ENCODE assay signal across 5 fruit fly cellular contexts in the genomic region with DNA sequence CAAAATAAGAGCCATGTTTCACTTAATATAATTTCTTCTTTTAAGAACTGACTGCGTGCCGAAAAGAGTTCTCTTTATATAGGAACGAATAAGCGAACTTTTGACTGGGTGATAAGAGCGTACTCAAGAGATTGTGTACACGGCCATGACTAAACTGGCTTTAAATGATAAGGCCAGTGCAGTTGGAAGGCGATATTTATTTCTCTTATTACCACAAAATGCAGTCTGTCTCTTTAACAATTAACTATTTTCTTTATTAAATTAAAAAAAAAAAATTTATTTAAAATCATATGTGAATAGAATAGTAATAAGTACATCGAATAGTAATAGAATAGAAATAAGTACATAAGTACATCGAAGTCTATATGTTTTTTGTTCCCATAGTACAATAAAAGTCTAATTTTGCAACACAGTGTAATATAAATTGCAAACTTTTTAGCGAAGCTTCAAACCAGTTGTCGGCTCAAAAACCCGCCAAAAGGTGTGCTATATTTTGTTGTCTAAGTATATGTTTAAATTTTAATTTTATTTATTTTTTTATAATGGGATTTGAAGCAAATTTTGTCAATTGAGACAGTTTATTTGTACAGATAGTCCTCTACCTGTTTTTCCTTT.
TF ChIP-seq lines count a peak whose summit lies in the region.

A gene (minus strand): TSS at position 51 of the 615 bp plus-strand sequence.

- TF ChIP-seq CTCF in whole organism, embryonic (GFP tag; optimal IDR thresholded peaks at IDR 0.05; lab: Kevin White, UChicago): peak; percentile 31

TF ChIP-seq in whole organism, adult, 20 proteins besides CTCF, POLR2A, EP300 and RAD21:
- TF ChIP-seq CG14711 (tag; optimal IDR thresholded peaks at IDR 0.05; lab: Kevin White, UChicago) (peak; percentile 14), Hr96 (GFP tag; optimal IDR thresholded peaks at IDR 0.05; lab: Kevin White, UChicago) (no peak), toe (GFP tag; optimal IDR thresholded peaks at IDR 0.05; lab: Kevin White, UChicago) (no peak), bab1 (GFP tag; optimal IDR thresholded peaks at IDR 0.05; lab: Kevin White, UChicago) (peak; percentile 1), Crg-1 (GFP tag; optimal IDR thresholded peaks at IDR 0.05; lab: Kevin White, UChicago) (no peak), ovo (GFP tag; optimal IDR thresholded peaks at IDR 0.05; lab: Kevin White, UChicago) (no peak), CG33017 (tag; optimal IDR thresholded peaks at IDR 0.05; lab: Kevin White, UChicago) (peak; percentile 15), pad (GFP tag; optimal IDR thresholded peaks at IDR 0.05; lab: Kevin White, UChicago) (no peak)
TF ChIP-seq in whole organism, adult: peak in this region for 3.

TF ChIP-seq in whole organism, embryonic, 481 proteins besides CTCF, POLR2A, EP300 and RAD21 (continues in another document):
- TF ChIP-seq CG12219 (GFP tag; optimal IDR thresholded peaks at IDR 0.05; lab: Kevin White, UChicago): no peak
- TF ChIP-seq TFAM (GFP tag; optimal IDR thresholded peaks at IDR 0.05; lab: Kevin White, UChicago): no peak
- TF ChIP-seq CG9727 (GFP tag; optimal IDR thresholded peaks at IDR 0.05; lab: Kevin White, UChicago): no peak
- TF ChIP-seq Spps (tag; optimal IDR thresholded peaks at IDR 0.05; lab: Kevin White, UChicago): no peak
- no peak for TF ChIP-seq Taf1 (GFP tag; IDR thresholded peaks at IDR 0.05; lab: Robert Waterston, UW)
- TF ChIP-seq CG4707 (GFP tag; optimal IDR thresholded peaks at IDR 0.05; lab: Kevin White, UChicago): no peak
- TF ChIP-seq CG13424 (tag; optimal IDR thresholded peaks at IDR 0.05; lab: Kevin White, UChicago): no peak
- TF ChIP-seq mirr (GFP tag; optimal IDR thresholded peaks at IDR 0.05; lab: Kevin White, UChicago): no peak
- no peak for TF ChIP-seq tll (GFP tag; optimal IDR thresholded peaks at IDR 0.05; lab: Kevin White, UChicago)
- TF ChIP-seq lilli (GFP tag; optimal IDR thresholded peaks at IDR 0.05; lab: Kevin White, UChicago): no peak
- TF ChIP-seq CG18011 (GFP tag; optimal IDR thresholded peaks at IDR 0.05; lab: Kevin White, UChicago): no peak
- TF ChIP-seq tio (GFP tag; optimal IDR thresholded peaks at IDR 0.05; lab: Kevin White, UChicago): no peak
- TF ChIP-seq hkb (optimal IDR thresholded peaks at IDR 0.05; lab: Kevin White, UChicago): no peak
- no peak for TF ChIP-seq hkb (GFP tag; IDR thresholded peaks at IDR 0.05; lab: Robert Waterston, UW)
- TF ChIP-seq YL-1 (GFP tag; optimal IDR thresholded peaks at IDR 0.05; lab: Kevin White, UChicago): no peak
- no peak for TF ChIP-seq sim (GFP tag; IDR thresholded peaks at IDR 0.05; lab: Robert Waterston, UW)
- no peak for TF ChIP-seq CG13287 (GFP tag; IDR thresholded peaks at IDR 0.05; lab: Robert Waterston, UW; ENCODE audit: partially characterized antibody)
- no peak for TF ChIP-seq tx (GFP tag; optimal IDR thresholded peaks at IDR 0.05; lab: Kevin White, UChicago)
- peak; percentile 42 for TF ChIP-seq CG17359 (tag; optimal IDR thresholded peaks at IDR 0.05; lab: Kevin White, UChicago)
- TF ChIP-seq knrl (GFP tag; IDR thresholded peaks at IDR 0.05; lab: Robert Waterston, UW; ENCODE audit: partially characterized antibody): no peak

TF ChIP-seq in whole organism, prepupa, 60 proteins besides CTCF, POLR2A, EP300 and RAD21:
- TF ChIP-seq Hr39 (GFP tag; optimal IDR thresholded peaks at IDR 0.05; lab: Kevin White, UChicago) (no peak), fd85E (GFP tag; optimal IDR thresholded peaks at IDR 0.05; lab: Kevin White, UChicago) (no peak), CG15336 (GFP tag; IDR thresholded peaks at IDR 0.05; lab: Robert Waterston, UW) (0 out of 2 replicates have a peak, but pooled peaks have one; percentile 20), Eip78C (GFP tag; lab: Kevin White, UChicago) (peak; percentile 36), CG11902 (GFP tag; optimal IDR thresholded peaks at IDR 0.05; lab: Kevin White, UChicago) (no peak)

TF ChIP-seq in whole organism, pupa, 21 proteins besides CTCF, POLR2A, EP300 and RAD21:
- TF ChIP-seq fd96Ca (GFP tag; IDR thresholded peaks at IDR 0.05; lab: Robert Waterston, UW) (no peak), D1 (tag; optimal IDR thresholded peaks at IDR 0.05; lab: Kevin White, UChicago) (peak; percentile 55), CG32121 (GFP tag; IDR thresholded peaks at IDR 0.05; lab: Robert Waterston, UW) (0 out of 2 replicates have a peak, but pooled peaks have one; percentile 17)

TF ChIP-seq in whole organism, wandering third instar larva, 38 proteins besides CTCF, POLR2A, EP300 and RAD21:
- TF ChIP-seq CrebA (GFP tag; optimal IDR thresholded peaks at IDR 0.05; lab: Kevin White, UChicago; ENCODE audit: borderline replicate concordance) (no peak), Hr83 (GFP tag; optimal IDR thresholded peaks at IDR 0.05; lab: Kevin White, UChicago; ENCODE audit: poor library complexity, severe bottlenecking) (no peak), dl (GFP tag; optimal IDR thresholded peaks at IDR 0.05; lab: Kevin White, UChicago; ENCODE audit: insufficient read depth in 1 of 2, partially characterized antibody in 2 of 2) (peak in 1 of 2 experiments; percentile 31), foxo (GFP tag; optimal IDR thresholded peaks at IDR 0.05; lab: Kevin White, UChicago) (no peak), HLH106 (tag; optimal IDR thresholded peaks at IDR 0.05; lab: Kevin White, UChicago) (peak; percentile 1), brk (GFP tag; optimal IDR thresholded peaks at IDR 0.05; lab: Kevin White, UChicago) (no peak), woc (GFP tag; optimal IDR thresholded peaks at IDR 0.05; lab: Kevin White, UChicago) (no peak), tai (GFP tag; optimal IDR thresholded peaks at IDR 0.05; lab: Kevin White, UChicago) (no peak), OdsH (GFP tag; optimal IDR thresholded peaks at IDR 0.05; lab: Kevin White, UChicago) (no peak), rgr (GFP tag; optimal IDR thresholded peaks at IDR 0.05; lab: Kevin White, UChicago) (no peak), Myc (optimal IDR thresholded peaks at IDR 0.05; lab: Kevin White, UChicago) (peak; percentile 36), jim (GFP tag; optimal IDR thresholded peaks at IDR 0.05; lab: Kevin White, UChicago) (no peak), fru (GFP tag; optimal IDR thresholded peaks at IDR 0.05; lab: Kevin White, UChicago) (no peak), Dfd (GFP tag; optimal IDR thresholded peaks at IDR 0.05; lab: Kevin White, UChicago) (no peak), Dif (GFP tag; optimal IDR thresholded peaks at IDR 0.05; lab: Kevin White, UChicago; ENCODE audit: partially characterized antibody) (peak; percentile 28), dsf (GFP tag; optimal IDR thresholded peaks at IDR 0.05; lab: Kevin White, UChicago; ENCODE audit: borderline replicate concordance) (no peak)
